Fruit fly (Drosophila melanogaster) whole organism, prepupa: ENCODE data around the gene Xrcc2.

ENCODE experiments used
- Blimp-1 ChIP-seq: fragments of 200-800 bp; sonication (Bioruptor generic); optimal IDR thresholded peaks from 3 replicates; lab custom pipeline; 2017; ENCODE audit warnings: missing biosample characterization, missing genetic modification characterization, mild to moderate bottlenecking, moderate library complexity, missing genetic modification reagents
- CG10631 ChIP-seq: fragments of 200-800 bp; sonication (Bioruptor generic); optimal IDR thresholded peaks from 2 replicates; lab custom pipeline; 2016; ENCODE audit warnings: missing biosample characterization, missing genetic modification characterization
- CG11294 ChIP-seq: fragments of 200-800 bp; sonication (Bioruptor generic); IDR thresholded peaks from 2 replicates; pipeline ENCODE4 v1.3.6; 2022; ENCODE audit warnings: missing biosample characterization, missing genetic modification characterization
- CG11902 ChIP-seq: fragments of 200-800 bp; sonication (Bioruptor generic); optimal IDR thresholded peaks from 3 replicates; lab custom pipeline; 2016; ENCODE audit warnings: missing biosample characterization, missing genetic modification characterization
- CG15336 ChIP-seq: fragments of 200-800 bp; sonication (Bioruptor generic); IDR thresholded peaks from 2 replicates; pipeline ENCODE4 v1.3.6; 2022; ENCODE audit warnings: missing biosample characterization, missing genetic modification characterization
- CG1621 ChIP-seq: fragments of 200-800 bp; sonication (Bioruptor generic); optimal IDR thresholded peaks from 3 replicates; lab custom pipeline; 2018; ENCODE audit warnings: missing biosample characterization, mild to moderate bottlenecking, missing genetic modification characterization
- CG16779 ChIP-seq: fragments of 200-800 bp; sonication (Bioruptor generic); optimal IDR thresholded peaks from 3 replicates; lab custom pipeline; 2017; ENCODE audit warnings: missing biosample characterization, mild to moderate bottlenecking, missing genetic modification characterization
- CG3032 ChIP-seq: fragments of 200-800 bp; optimal IDR thresholded peaks from 2 replicates; lab custom pipeline; 2019; ENCODE audit warnings: missing biosample characterization, mild to moderate bottlenecking, missing genetic modification characterization, moderate library complexity
- CG31627 ChIP-seq: fragments of 200-800 bp; sonication (Bioruptor generic); optimal IDR thresholded peaks from 3 replicates; lab custom pipeline; 2016; ENCODE audit warnings: missing biosample characterization, missing genetic modification characterization
- CG32006 ChIP-seq: fragments of 200-800 bp; sonication (Bioruptor generic); optimal IDR thresholded peaks from 3 replicates; lab custom pipeline; 2017; ENCODE audit warnings: missing biosample characterization, mild to moderate bottlenecking, missing genetic modification characterization
- CG34406 ChIP-seq: fragments of 200-800 bp; sonication (Bioruptor generic); optimal IDR thresholded peaks from 3 replicates; lab custom pipeline; 2016; ENCODE audit warnings: missing biosample characterization, missing genetic modification characterization
- CG3919 ChIP-seq: fragments of 200-800 bp; sonication (Bioruptor generic); optimal IDR thresholded peaks from 3 replicates; lab custom pipeline; 2016; ENCODE audit warnings: missing biosample characterization, missing genetic modification characterization
- CG4318 ChIP-seq: fragments of 200-800 bp; sonication (Bioruptor generic); optimal IDR thresholded peaks from 3 replicates; lab custom pipeline; 2017; ENCODE audit warnings: missing biosample characterization, mild to moderate bottlenecking, missing genetic modification characterization
- CG6276 ChIP-seq: fragments of 200-800 bp; sonication (Bioruptor generic); optimal IDR thresholded peaks from 2 replicates; lab custom pipeline; 2017; ENCODE audit warnings: missing biosample characterization, mild to moderate bottlenecking, missing genetic modification characterization
- CG6792 ChIP-seq: fragments of 200-800 bp; sonication (Bioruptor generic); optimal IDR thresholded peaks from 3 replicates; lab custom pipeline; 2016; ENCODE audit warnings: missing biosample characterization, missing genetic modification characterization
- CG7368 ChIP-seq: fragments of 200-800 bp; sonication (Bioruptor generic); optimal IDR thresholded peaks from 3 replicates; lab custom pipeline; 2016; ENCODE audit warnings: missing biosample characterization, missing genetic modification characterization
- CG8319 ChIP-seq: fragments of 200-800 bp; sonication (Bioruptor generic); optimal IDR thresholded peaks from 3 replicates; lab custom pipeline; 2016; ENCODE audit warnings: missing biosample characterization, missing genetic modification characterization
- Eip75B ChIP-seq: fragments of 200-800 bp; sonication (Bioruptor generic); optimal IDR thresholded peaks from 3 replicates; lab custom pipeline; 2016; ENCODE audit warnings: missing biosample characterization, missing genetic modification characterization
- Ets21C ChIP-seq: fragments of 200-800 bp; sonication (Bioruptor generic); optimal IDR thresholded peaks from 3 replicates; lab custom pipeline; 2016; ENCODE audit warnings: missing biosample characterization, missing genetic modification characterization
- Ets96B ChIP-seq: fragments of 200-800 bp; optimal IDR thresholded peaks from 2 replicates; lab custom pipeline; 2019; ENCODE audit warnings: missing biosample characterization, mild to moderate bottlenecking, missing genetic modification characterization, moderate library complexity
- Gug ChIP-seq: fragments of 200-800 bp; sonication (Bioruptor generic); IDR thresholded peaks from 2 replicates; pipeline ENCODE4 v1.3.6; 2022; ENCODE audit warnings: missing biosample characterization, missing genetic modification characterization
- Hr4 ChIP-seq: fragments of 200-800 bp; sonication (Bioruptor generic); optimal IDR thresholded peaks from 3 replicates; lab custom pipeline; 2016; ENCODE audit warnings: missing biosample characterization, missing genetic modification characterization
- Met ChIP-seq: fragments of 200-800 bp; sonication (Bioruptor generic); optimal IDR thresholded peaks from 3 replicates; lab custom pipeline; 2016; ENCODE audit warnings: missing biosample characterization, missing genetic modification characterization
- OdsH ChIP-seq: fragments of 200-800 bp; sonication (Bioruptor generic); optimal IDR thresholded peaks from 3 replicates; lab custom pipeline; 2016; ENCODE audit warnings: missing biosample characterization, missing genetic modification characterization
- Smox ChIP-seq: fragments of 200-800 bp; sonication (Bioruptor generic); optimal IDR thresholded peaks from 3 replicates; lab custom pipeline; 2016; ENCODE audit warnings: missing biosample characterization, missing genetic modification characterization
- acj6 ChIP-seq: fragments of 200-800 bp; sonication (Bioruptor generic); optimal IDR thresholded peaks from 3 replicates; lab custom pipeline; 2016; ENCODE audit warnings: missing biosample characterization, missing genetic modification characterization
- dsx ChIP-seq: fragments of 200-800 bp; optimal IDR thresholded peaks from 3 replicates; lab custom pipeline; 2019; ENCODE audit warnings: missing biosample characterization, mild to moderate bottlenecking, missing genetic modification characterization, moderate library complexity; ENCODE audit not compliant: poor library complexity, severe bottlenecking
- eg ChIP-seq: fragments of 200-800 bp; sonication (Bioruptor generic); IDR thresholded peaks from 3 replicates; pipeline ENCODE4 v1.3.6; 2022; ENCODE audit warnings: missing biosample characterization, missing genetic modification characterization
- fd59A ChIP-seq: fragments of 200-800 bp; sonication (Bioruptor generic); optimal IDR thresholded peaks from 2 replicates; lab custom pipeline; 2017; ENCODE audit warnings: missing biosample characterization, mild to moderate bottlenecking, missing genetic modification characterization, missing genetic modification reagents
- fd85E ChIP-seq: fragments of 200-800 bp; sonication (Bioruptor generic); optimal IDR thresholded peaks from 3 replicates; lab custom pipeline; 2016; ENCODE audit warnings: missing biosample characterization, missing genetic modification characterization
- fkh ChIP-seq: fragments of 200-800 bp; sonication (Bioruptor generic); optimal IDR thresholded peaks from 3 replicates; lab custom pipeline; 2017; ENCODE audit warnings: missing biosample characterization, mild to moderate bottlenecking, missing genetic modification characterization, moderate library complexity
- lz ChIP-seq: fragments of 200-800 bp; sonication (Bioruptor generic); optimal IDR thresholded peaks from 3 replicates; lab custom pipeline; 2016; ENCODE audit warnings: missing biosample characterization, missing genetic modification characterization
- spab ChIP-seq: fragments of 200-800 bp; sonication (Bioruptor generic); optimal IDR thresholded peaks from 2 replicates; lab custom pipeline; 2017; ENCODE audit warnings: missing biosample characterization, mild to moderate bottlenecking, missing genetic modification characterization, missing genetic modification reagents
- ss ChIP-seq, 2 experiments: fragments of 200-800 bp; sonication (Bioruptor generic); optimal IDR thresholded peaks; 2 replicates in 1 of 2; 3 replicates in 1 of 2; lab custom pipeline; 2017 to 2018; ENCODE audit warnings: mild to moderate bottlenecking in 2 of 2, missing biosample characterization in 2 of 2, missing genetic modification characterization in 2 of 2, moderate library complexity in 1 of 2
- topi ChIP-seq: fragments of 200-800 bp; sonication (Bioruptor generic); optimal IDR thresholded peaks from 3 replicates; lab custom pipeline; 2016; ENCODE audit warnings: missing biosample characterization, missing genetic modification characterization
- vri ChIP-seq: fragments of 200-800 bp; sonication (Bioruptor generic); optimal IDR thresholded peaks from 3 replicates; lab custom pipeline; 2016; ENCODE audit warnings: missing biosample characterization, mild to moderate bottlenecking, missing genetic modification characterization

Xrcc2 gene

dm6 chrX:18479307-18480134 is 20.4 kb upstream of the Xrcc2 start, which contains the start of gene CG32547 (continued):
- TF ChIP-seq CG10631 (GFP tag; lab: Kevin White, UChicago) (no peak), eg (GFP tag; lab: Robert Waterston, UW) (peak; percentile 15; the same call in 2 of the 3 replicates), spab (GFP tag; lab: Kevin White, UChicago) (no peak), Blimp-1 (GFP tag; lab: Kevin White, UChicago) (no peak), CG1621 (tag; lab: Kevin White, UChicago) (no peak), lz (GFP tag; lab: Kevin White, UChicago) (no peak), CG4318 (GFP tag; lab: Kevin White, UChicago) (no peak), CG16779 (tag; lab: Kevin White, UChicago) (no peak), CG11902 (GFP tag; lab: Kevin White, UChicago) (no peak), CG34406 (GFP tag; lab: Kevin White, UChicago) (no peak), topi (GFP tag; lab: Kevin White, UChicago) (no peak), OdsH (GFP tag; lab: Kevin White, UChicago) (no peak), CG3032 (no peak), CG8319 (no peak), CG15336 (GFP tag; lab: Robert Waterston, UW) (no peak), CG32006 (GFP tag; lab: Kevin White, UChicago) (peak; percentile 23), Eip75B (no peak), Smox (GFP tag; lab: Kevin White, UChicago) (no peak), CG7368 (GFP tag; lab: Kevin White, UChicago) (no peak), acj6 (GFP tag; lab: Kevin White, UChicago) (no peak), CG6276 (no peak), Ets96B (tag; lab: Kevin White, UChicago) (peak; percentile 2), ss (GFP tag; optimal IDR thresholded peaks at IDR 0.05; lab: Kevin White, UChicago) (no peak), fd85E (GFP tag; lab: Kevin White, UChicago) (no peak), CG3919 (GFP tag; lab: Kevin White, UChicago) (no peak), CG11294 (GFP tag; lab: Robert Waterston, UW) (no peak), fkh (GFP tag; lab: Kevin White, UChicago) (peak; percentile 89), Met (peak; percentile 43), dsx (no peak), Gug (no peak), CG31627 (GFP tag; lab: Kevin White, UChicago) (no peak), Hr4 (GFP tag; lab: Kevin White, UChicago) (peak; percentile 33), Ets21C (no peak)

DNA sequence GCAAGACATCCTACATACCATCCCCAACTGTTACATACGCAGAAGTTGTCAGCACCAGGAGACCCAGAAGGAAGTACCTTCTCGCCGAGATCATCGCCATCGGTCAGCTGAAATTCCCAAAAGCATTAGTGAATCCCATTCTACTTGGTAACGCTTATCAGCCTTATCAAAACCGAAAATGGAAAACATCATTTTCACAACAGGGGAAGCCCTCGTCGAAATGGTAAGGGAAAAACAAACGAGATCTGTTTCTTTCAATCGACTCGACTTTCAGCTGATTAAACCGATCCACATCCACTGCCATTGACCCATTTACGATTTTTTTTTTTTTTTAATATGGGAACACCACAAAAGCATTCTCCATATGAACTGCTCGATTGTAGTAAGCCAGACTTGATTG is 17.4 kb upstream of the Xrcc2 start:
- no peak for TF ChIP-seq acj6 (GFP tag; lab: Kevin White, UChicago)
- TF ChIP-seq fd59A (GFP tag; lab: Kevin White, UChicago), result no peak
- no peak for TF ChIP-seq CG16779 (tag; lab: Kevin White, UChicago)
- TF ChIP-seq vri (GFP tag; lab: Kevin White, UChicago), result no peak
- no peak for TF ChIP-seq CG6792 (GFP tag; lab: Kevin White, UChicago)
- TF ChIP-seq OdsH (GFP tag; lab: Kevin White, UChicago), result no peak
- TF ChIP-seq eg (GFP tag; lab: Robert Waterston, UW), result no peak
- TF ChIP-seq Eip75B, result no peak
- TF ChIP-seq fkh (GFP tag; lab: Kevin White, UChicago), result no peak
- no peak for TF ChIP-seq CG10631 (GFP tag; lab: Kevin White, UChicago)
- TF ChIP-seq, all 60 proteins: peak for 0
